Worm (Caenorhabditis elegans) whole organism, young adult: Measurements from ENCODE around the gene gei-8.

ENCODE experiments used
- F39B2.1 ChIP-seq: fragments of 200-800 bp; sonication (Bioruptor generic); IDR thresholded peaks from 2 replicates; pipeline ENCODE4 v1.3.6; 2022; ENCODE audit warnings: missing genetic modification reagents, missing genetic modification characterization, missing compliant biosample characterization
- attf-6 ChIP-seq: fragments of 200-800 bp; sonication (Bioruptor generic); IDR thresholded peaks from 2 replicates; pipeline ENCODE4 v1.3.6; 2022; ENCODE audit warnings: missing genetic modification reagents, missing genetic modification characterization, missing compliant biosample characterization
- dpl-1 ChIP-seq: fragments of 150-350 bp; optimal IDR thresholded peaks from 2 replicates; lab custom pipeline; 2014; ENCODE audit warnings: missing biosample characterization, missing genetic modification reagents, missing genetic modification characterization
- him-1 ChIP-seq: sonication (generic microtip); optimal IDR thresholded peaks from 2 replicates; lab custom pipeline; 2016; ENCODE audit warnings: missing genotype, missing genetic modification reagents, missing genetic modification characterization, missing compliant biosample characterization
- lin-26 ChIP-seq: fragments of 200-800 bp; sonication (Bioruptor generic); IDR thresholded peaks from 2 replicates; pipeline ENCODE4 v1.3.6; 2022; ENCODE audit warnings: missing genetic modification reagents, missing genetic modification characterization, missing compliant biosample characterization
- lin-40 ChIP-seq: sonication (generic microtip); optimal IDR thresholded peaks from 2 replicates; lab custom pipeline; 2016; ENCODE audit warnings: missing genetic modification characterization, mild to moderate bottlenecking, missing compliant biosample characterization, missing genotype, missing genetic modification reagents
- madf-6 ChIP-seq: fragments of 200-800 bp; sonication (Bioruptor generic); IDR thresholded peaks from 2 replicates; pipeline ENCODE4 v1.3.6; 2022; ENCODE audit warnings: missing genetic modification reagents, missing genetic modification characterization, missing compliant biosample characterization
- madf-8 ChIP-seq: fragments of 200-800 bp; sonication (Bioruptor generic); conservative IDR thresholded peaks from 2 replicates; pipeline ENCODE4 v1.3.6; 2022; ENCODE audit warnings: missing genetic modification reagents, missing genetic modification characterization, missing compliant biosample characterization
- nhr-90 ChIP-seq: sonication (generic microtip); optimal IDR thresholded peaks from 2 replicates; lab custom pipeline; 2016; ENCODE audit warnings: missing genotype, mild to moderate bottlenecking, missing genetic modification characterization, missing compliant biosample characterization
- sea-2 ChIP-seq: fragments of 200-800 bp; sonication (Bioruptor generic); IDR thresholded peaks from 2 replicates; pipeline ENCODE4 v1.3.6; 2022; ENCODE audit warnings: missing genetic modification characterization, missing compliant biosample characterization
- somi-1 ChIP-seq: fragments of 200-800 bp; sonication (Bioruptor generic); optimal IDR thresholded peaks from 2 replicates; lab custom pipeline; 2018; ENCODE audit warnings: mild to moderate bottlenecking, missing genetic modification characterization, missing compliant biosample characterization

DNA sequence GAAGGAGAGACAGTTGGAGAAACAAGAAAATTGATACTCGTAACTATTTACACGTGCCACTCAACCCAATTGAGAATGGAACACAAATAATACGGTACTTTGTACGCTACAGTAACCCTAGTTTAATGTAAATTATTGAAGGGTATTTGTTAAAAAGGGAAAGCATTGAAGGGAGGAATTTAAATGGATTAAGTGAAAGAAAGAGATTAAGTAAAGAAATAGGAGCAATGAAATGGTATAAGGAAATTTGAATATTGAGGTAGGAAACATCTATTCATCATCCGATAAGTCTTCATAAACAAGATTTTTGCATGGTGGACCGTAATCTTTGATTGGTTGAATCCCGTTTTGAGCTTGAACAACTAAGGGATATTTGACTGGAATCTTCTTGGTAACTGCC, 9.7 kb downstream of the gei-8 start:
- no peak for TF ChIP-seq lin-26 (GFP tag; lab: Robert Waterston, UW)
- no peak for TF ChIP-seq dpl-1 (GFP tag; lab: Kevin White, UChicago)
- no peak for TF ChIP-seq him-1
- no peak for TF ChIP-seq madf-8 (GFP tag; lab: Robert Waterston, UW)
- no peak for TF ChIP-seq sea-2 (GFP tag; lab: Robert Waterston, UW)
- TF ChIP-seq lin-40 (tag; lab: Kevin White, UChicago) = no peak
- TF ChIP-seq nhr-90 (tag; lab: Kevin White, UChicago) = no peak
- TF ChIP-seq F39B2.1 (GFP tag; lab: Robert Waterston, UW) = no peak
- no peak for TF ChIP-seq somi-1 (GFP tag; lab: Kevin White, UChicago)
- TF ChIP-seq madf-6 = no peak
- no peak for TF ChIP-seq attf-6 (GFP tag; lab: Robert Waterston, UW)
